Worm (Caenorhabditis elegans) whole organism, late embryonic: ENCODE results near the gene mep-1.

Experiments
- C08G9.2 ChIP-seq: sonication (generic microtip); optimal IDR thresholded peaks from 2 replicates; lab custom pipeline; 2016; ENCODE audit warnings: mild to moderate bottlenecking, missing genetic modification characterization, moderate library complexity, missing compliant biosample characterization
- C38D4.7 ChIP-seq: fragments of 200-800 bp; sonication (Bioruptor generic); optimal IDR thresholded peaks from 2 replicates; lab custom pipeline; 2018; ENCODE audit warnings: mild to moderate bottlenecking, missing genetic modification characterization, moderate library complexity, missing compliant biosample characterization
- ceh-22 ChIP-seq: sonication (generic microtip); optimal IDR thresholded peaks from 2 replicates; lab custom pipeline; 2017; ENCODE audit warnings: missing biosample characterization, missing genetic modification characterization
- ceh-31 ChIP-seq: sonication (generic microtip); optimal IDR thresholded peaks from 2 replicates; lab custom pipeline; 2016; ENCODE audit warnings: missing genetic modification characterization, missing compliant biosample characterization
- ceh-45 ChIP-seq: fragments of 200-800 bp; sonication (Bioruptor generic); IDR thresholded peaks from 2 replicates; pipeline ENCODE4 v1.3.6; 2022; ENCODE audit warnings: missing genetic modification reagents, missing genetic modification characterization, missing compliant biosample characterization
- ceh-48 ChIP-seq: sonication (generic microtip); optimal IDR thresholded peaks from 2 replicates; lab custom pipeline; 2016; ENCODE audit warnings: missing genetic modification characterization, inconsistent platforms, missing compliant biosample characterization
- dmd-4 ChIP-seq: sonication (generic microtip); optimal IDR thresholded peaks from 2 replicates; lab custom pipeline; 2016; ENCODE audit warnings: borderline replicate concordance, missing genetic modification characterization, missing compliant biosample characterization
- elt-4 ChIP-seq: sonication (generic microtip); optimal IDR thresholded peaks from 2 replicates; lab custom pipeline; 2016; ENCODE audit warnings: missing genetic modification characterization, missing compliant biosample characterization
- fkh-6 ChIP-seq: sonication (generic microtip); optimal IDR thresholded peaks from 2 replicates; lab custom pipeline; 2016; ENCODE audit warnings: missing genetic modification characterization, missing compliant biosample characterization
- pha-2 ChIP-seq: sonication (generic microtip); optimal IDR thresholded peaks from 2 replicates; lab custom pipeline; 2017; ENCODE audit warnings: mild to moderate bottlenecking, missing genetic modification characterization, missing compliant biosample characterization
- pqm-1 ChIP-seq: sonication (generic microtip); optimal IDR thresholded peaks from 2 replicates; lab custom pipeline; 2016; ENCODE audit warnings: missing genetic modification characterization, missing compliant biosample characterization
- rnt-1 ChIP-seq: sonication (generic microtip); optimal IDR thresholded peaks from 2 replicates; lab custom pipeline; 2016; ENCODE audit warnings: missing genetic modification characterization, missing compliant biosample characterization
- sox-4 ChIP-seq: sonication (generic microtip); optimal IDR thresholded peaks from 2 replicates; lab custom pipeline; 2017; ENCODE audit warnings: mild to moderate bottlenecking, missing genetic modification characterization, inconsistent platforms, missing compliant biosample characterization

DNA sequence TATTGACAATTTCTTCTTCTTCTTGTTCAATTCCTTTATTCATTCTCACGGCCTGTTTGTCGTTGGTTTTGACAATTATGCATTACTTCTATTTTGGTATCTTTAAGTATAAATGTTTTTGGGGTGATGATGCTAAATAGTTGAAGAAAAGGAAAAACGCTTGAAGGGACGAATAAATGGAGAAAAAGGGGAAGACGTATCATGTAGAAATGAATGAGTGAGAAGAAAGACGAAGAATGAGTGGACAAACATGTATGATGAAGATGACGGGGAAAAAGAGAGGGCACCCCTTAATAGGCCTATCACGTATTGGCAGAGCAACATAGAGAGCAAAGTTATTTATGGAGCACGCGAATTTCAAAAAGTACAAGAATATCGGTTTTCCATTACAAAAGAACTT, 24.2 kb downstream of the mep-1 start, which contains the start of gene M04B2.7:
- no peak for TF ChIP-seq ceh-22 (tag; lab: Kevin White, UChicago)
- TF ChIP-seq pqm-1 (tag; lab: Kevin White, UChicago), result no peak
- TF ChIP-seq ceh-31 (tag; lab: Kevin White, UChicago), result no peak
- TF ChIP-seq dmd-4 (tag; lab: Kevin White, UChicago), result no peak
- no peak for TF ChIP-seq pha-2
- no peak for TF ChIP-seq ceh-45 (GFP tag; lab: Robert Waterston, UW)
- no peak for TF ChIP-seq C08G9.2 (tag; lab: Kevin White, UChicago)
- no peak for TF ChIP-seq C38D4.7
- no peak for TF ChIP-seq fkh-6 (tag; lab: Kevin White, UChicago)
- no peak for TF ChIP-seq elt-4 (tag; lab: Kevin White, UChicago)
- TF ChIP-seq rnt-1 (tag; lab: Kevin White, UChicago), result no peak
- TF ChIP-seq ceh-48 (tag; lab: Kevin White, UChicago), result no peak
- TF ChIP-seq sox-4, result no peak
